Fruit fly (Drosophila melanogaster): Measurements from ENCODE around the gene CG10472.

The CG10472 gene

dm6 chr3L:6059062-6059708 lies 3.5 kb downstream of the CG10472 start, which contains the start of gene CG6592:
TSS of gene CG6592 (plus strand) at chr3L:6059658.
- TF ChIP-seq dmrt93B (GFP tag; optimal IDR thresholded peaks at IDR 0.05) (peak; percentile 15), lola (GFP tag; optimal IDR thresholded peaks at IDR 0.05) (no peak), GATAd (GFP tag; optimal IDR thresholded peaks at IDR 0.05) (no peak), psq (GFP tag; optimal IDR thresholded peaks at IDR 0.05) (no peak), CrebA (GFP tag; optimal IDR thresholded peaks at IDR 0.05; ENCODE audit: borderline replicate concordance) (no peak), Myc (optimal IDR thresholded peaks at IDR 0.05) (no peak), br (GFP tag; optimal IDR thresholded peaks at IDR 0.05) (peak; percentile 4), Hr78 (GFP tag; optimal IDR thresholded peaks at IDR 0.05) (no peak), sv (GFP tag; optimal IDR thresholded peaks at IDR 0.05) (no peak), foxo (GFP tag; optimal IDR thresholded peaks at IDR 0.05) (no peak), Jra (GFP tag; optimal IDR thresholded peaks at IDR 0.05) (no peak), pan (optimal IDR thresholded peaks at IDR 0.05) (no peak), Mio (GFP tag; optimal IDR thresholded peaks at IDR 0.05) (no peak), Abd-B (GFP tag; optimal IDR thresholded peaks at IDR 0.05) (no peak), CG32264 (GFP tag; optimal IDR thresholded peaks at IDR 0.05) (no peak), HLH106 (tag; optimal IDR thresholded peaks at IDR 0.05) (peak; percentile 22), Dfd (GFP tag; optimal IDR thresholded peaks at IDR 0.05) (no peak), jim (GFP tag; optimal IDR thresholded peaks at IDR 0.05) (no peak), Dif (GFP tag; optimal IDR thresholded peaks at IDR 0.05; ENCODE audit: partially characterized antibody) (no peak), usp (GFP tag; optimal IDR thresholded peaks at IDR 0.05) (no peak), Rel (GFP tag; optimal IDR thresholded peaks at IDR 0.05) (no peak), Rel (tag; optimal IDR thresholded peaks at IDR 0.05) (no peak), brk (GFP tag; optimal IDR thresholded peaks at IDR 0.05) (no peak), CG9705 (GFP tag; optimal IDR thresholded peaks at IDR 0.05) (no peak), fru (GFP tag; optimal IDR thresholded peaks at IDR 0.05) (no peak), OdsH (GFP tag; optimal IDR thresholded peaks at IDR 0.05) (no peak), dl (GFP tag; optimal IDR thresholded peaks at IDR 0.05; ENCODE audit: insufficient read depth in 1 of 2, partially characterized antibody in 2 of 2) (no peak), N (GFP tag; optimal IDR thresholded peaks at IDR 0.05) (no peak), Hnf4 (GFP tag; optimal IDR thresholded peaks at IDR 0.05) (no peak), h (GFP tag; optimal IDR thresholded peaks at IDR 0.05) (no peak), dsf (GFP tag; optimal IDR thresholded peaks at IDR 0.05; ENCODE audit: borderline replicate concordance) (no peak), rgr (GFP tag; optimal IDR thresholded peaks at IDR 0.05) (peak; percentile 41), woc (GFP tag; optimal IDR thresholded peaks at IDR 0.05) (no peak), Vsx2 (GFP tag; optimal IDR thresholded peaks at IDR 0.05; ENCODE audit: partially characterized antibody) (no peak), sage (GFP tag; optimal IDR thresholded peaks at IDR 0.05) (no peak), Hr83 (GFP tag; optimal IDR thresholded peaks at IDR 0.05; ENCODE audit: poor library complexity, severe bottlenecking) (no peak)

DNA sequence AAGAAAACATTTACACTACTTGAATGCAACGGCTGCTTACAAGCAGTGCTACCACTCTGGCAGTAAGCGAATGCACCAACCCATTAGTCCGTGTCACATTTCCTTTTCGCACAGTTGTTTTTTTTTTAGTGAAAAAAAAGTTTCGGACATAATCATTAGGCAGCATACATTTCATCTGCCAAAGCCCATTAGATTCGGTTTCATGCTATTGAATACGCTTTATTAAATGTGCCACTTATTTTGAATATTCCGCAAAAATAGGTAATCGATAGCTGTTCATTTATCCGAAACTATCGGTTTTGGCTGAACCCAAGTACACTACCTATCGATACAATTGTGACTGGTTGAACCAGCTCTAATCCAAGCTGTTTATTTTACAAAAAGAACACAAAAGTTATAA lies 7.9 kb downstream of the CG10472 start, which contains the start of gene tant:
tant (plus strand) TSS at position 334 of the 400 bp plus-strand sequence.
- TF ChIP-seq rgr (GFP tag; optimal IDR thresholded peaks at IDR 0.05) (no peak), Myc (optimal IDR thresholded peaks at IDR 0.05) (peak; percentile 46), psq (GFP tag; optimal IDR thresholded peaks at IDR 0.05) (no peak), jim (GFP tag; optimal IDR thresholded peaks at IDR 0.05) (no peak), h (GFP tag; optimal IDR thresholded peaks at IDR 0.05) (peak; percentile 5), dmrt93B (GFP tag; optimal IDR thresholded peaks at IDR 0.05) (peak; percentile 14), Hr83 (GFP tag; optimal IDR thresholded peaks at IDR 0.05; ENCODE audit: poor library complexity, severe bottlenecking) (peak; percentile 27), foxo (GFP tag; optimal IDR thresholded peaks at IDR 0.05) (no peak), Rel (GFP tag; optimal IDR thresholded peaks at IDR 0.05) (no peak), Rel (tag; optimal IDR thresholded peaks at IDR 0.05) (peak; percentile 25), Vsx2 (GFP tag; optimal IDR thresholded peaks at IDR 0.05; ENCODE audit: partially characterized antibody) (no peak)

dm6 chr3L:6054343-6054742 lies 8.4 kb downstream of the CG10472 start, which contains the start of gene Jon65Ai:
TSS of gene Jon65Ai (minus strand) at chr3L:6054443.
- TF ChIP-seq Rel (GFP tag; optimal IDR thresholded peaks at IDR 0.05) = no peak
- peak; percentile 80 for TF ChIP-seq Rel (tag; optimal IDR thresholded peaks at IDR 0.05)
- TF ChIP-seq CrebA (GFP tag; optimal IDR thresholded peaks at IDR 0.05; ENCODE audit: borderline replicate concordance) = no peak

Measured in whole organism, wandering third instar larva.